Worm (Caenorhabditis elegans) whole organism, L2 larva: ENCODE results near the gene pno-1.

Source experiments
- R02D3.7 ChIP-seq: fragments of 150-350 bp; optimal IDR thresholded peaks from 2 replicates; lab custom pipeline; 2014; ENCODE audit warnings: missing biosample characterization, missing genetic modification characterization
- ZK546.5 ChIP-seq: sonication (generic microtip); optimal IDR thresholded peaks from 2 replicates; lab custom pipeline; 2017; ENCODE audit warnings: missing biosample characterization, missing genetic modification characterization
- ama-1 ChIP-seq: fragments of 150-350 bp; optimal IDR thresholded peaks from 2 replicates; lab custom pipeline; 2018; ENCODE audit warnings: inconsistent platforms
- blmp-1 ChIP-seq: sonication (generic microtip); optimal IDR thresholded peaks from 2 replicates; lab custom pipeline; 2017; ENCODE audit warnings: missing genetic modification characterization, mild to moderate bottlenecking, missing compliant biosample characterization, antibody characterized with exemption, moderate library complexity; ENCODE audit not compliant: insufficient read depth
- ceh-82 ChIP-seq: fragments of 150-350 bp; optimal IDR thresholded peaks from 2 replicates; lab custom pipeline; 2014; ENCODE audit warnings: missing biosample characterization, missing genetic modification characterization
- elt-1 ChIP-seq: fragments of 150-350 bp; optimal IDR thresholded peaks from 2 replicates; lab custom pipeline; 2014; ENCODE audit warnings: missing biosample characterization, missing genetic modification characterization
- mdl-1 ChIP-seq, 2 experiments: fragments of 150-350 bp in 1 of 2; sonication (generic microtip) in 1 of 2; optimal IDR thresholded peaks; 2 replicates each; lab custom pipeline; 2017; ENCODE audit warnings: missing biosample characterization in 2 of 2, missing genetic modification characterization in 2 of 2
- nhr-237 ChIP-seq: fragments of 150-350 bp; optimal IDR thresholded peaks from 2 replicates; lab custom pipeline; 2014; ENCODE audit warnings: missing biosample characterization, missing genetic modification characterization
- nhr-77 ChIP-seq: fragments of 150-350 bp; optimal IDR thresholded peaks from 2 replicates; lab custom pipeline; 2014; ENCODE audit warnings: missing biosample characterization, missing genetic modification characterization
- snpc-4 ChIP-seq: fragments of 150-350 bp; optimal IDR thresholded peaks from 2 replicates; lab custom pipeline; 2014; ENCODE audit warnings: missing biosample characterization, missing genetic modification characterization
- unc-39 ChIP-seq: fragments of 150-350 bp; optimal IDR thresholded peaks from 2 replicates; lab custom pipeline; 2014; ENCODE audit warnings: missing biosample characterization, missing genetic modification characterization
- ztf-1 ChIP-seq: fragments of 200-800 bp; sonication (Bioruptor generic); conservative IDR thresholded peaks from 2 replicates; pipeline ENCODE4 v1.3.6; 2022; ENCODE audit warnings: missing genetic modification characterization, missing compliant biosample characterization
- ztf-11 ChIP-seq: sonication (generic microtip); optimal IDR thresholded peaks from 2 replicates; lab custom pipeline; 2017; ENCODE audit warnings: missing biosample characterization, missing genetic modification characterization

- TF ChIP-seq blmp-1 (tag; lab: Kevin White, UChicago) = no peak
- TF ChIP-seq mdl-1 (tag; optimal IDR thresholded peaks at IDR 0.05; lab: Kevin White, UChicago) = no peak
- no peak for TF ChIP-seq nhr-77 (tag; lab: Kevin White, UChicago)
- TF ChIP-seq ZK546.5 (tag; lab: Kevin White, UChicago) = no peak
- TF ChIP-seq ceh-82 (tag; lab: Kevin White, UChicago) = no peak
- TF ChIP-seq unc-39 (tag; lab: Kevin White, UChicago) = no peak
- no peak for TF ChIP-seq elt-1 (tag; lab: Kevin White, UChicago)
- TF ChIP-seq ama-1 (lab: Kevin White, UChicago) = no peak
- TF ChIP-seq ztf-11 (tag; lab: Kevin White, UChicago) = no peak
- no peak for TF ChIP-seq R02D3.7
- TF ChIP-seq snpc-4 (tag; lab: Kevin White, UChicago) = no peak
- TF ChIP-seq ztf-1 (GFP tag; lab: Robert Waterston, UW) = no peak
- TF ChIP-seq nhr-237 (tag; lab: Kevin White, UChicago) = no peak
Measured at ce11 chrII:9775790-9776189, 33.1 kb upstream of the pno-1 start, which contains the start of gene T10B9.9.
